Worm (Caenorhabditis elegans) whole organism, L1 larva: ENCODE results near the gene spp-11.

ENCODE experiments used
- C16A3.4 ChIP-seq: fragments of 150-350 bp; optimal IDR thresholded peaks from 2 replicates; lab custom pipeline; 2014; ENCODE audit warnings: missing biosample characterization, missing genetic modification characterization
- ama-1 ChIP-seq: fragments of 150-350 bp; optimal IDR thresholded peaks from 2 replicates; lab custom pipeline; 2014
- ceh-63 ChIP-seq: fragments of 200-800 bp; sonication (Bioruptor generic); optimal IDR thresholded peaks from 2 replicates; lab custom pipeline; 2018; ENCODE audit warnings: mild to moderate bottlenecking, missing genetic modification characterization, missing compliant biosample characterization
- ceh-8 ChIP-seq: fragments of 200-800 bp; sonication (Bioruptor generic); optimal IDR thresholded peaks from 2 replicates; lab custom pipeline; 2018; ENCODE audit warnings: mild to moderate bottlenecking, missing genetic modification characterization, moderate library complexity, missing compliant biosample characterization
- ceh-82 ChIP-seq, 3 experiments: fragments of 150-350 bp in 1 of 3; sonication (generic microtip) in 2 of 3; optimal IDR thresholded peaks; 2 replicates each; lab custom pipeline; 2014 to 2017; ENCODE audit warnings: missing biosample characterization in 3 of 3, missing genetic modification characterization in 3 of 3
- ces-1 ChIP-seq: fragments of 150-350 bp; optimal IDR thresholded peaks from 2 replicates; lab custom pipeline; 2014; ENCODE audit warnings: missing biosample characterization, missing genetic modification reagents, missing genetic modification characterization
- dpl-1 ChIP-seq, 3 experiments: fragments of 150-350 bp in 2 of 3; sonication (generic microtip) in 1 of 3; optimal IDR thresholded peaks; 2 replicates each; lab custom pipeline; 2014 to 2017; ENCODE audit warnings: missing biosample characterization in 3 of 3, missing genetic modification characterization in 3 of 3, missing genetic modification reagents in 3 of 3
- efl-1 ChIP-seq, 4 experiments: fragments of 150-350 bp; optimal IDR thresholded peaks in 3 of 4; peaks in 1 of 4; 1 replicate in 1 of 4; 2 replicates in 3 of 4; lab custom pipeline; 2014; ENCODE audit warnings: missing biosample characterization in 2 of 4, missing genetic modification characterization in 2 of 4, missing genetic modification reagents in 2 of 4
- egl-13 ChIP-seq: sonication (generic microtip); optimal IDR thresholded peaks from 2 replicates; lab custom pipeline; 2016; ENCODE audit warnings: missing genotype, missing genetic modification reagents, missing genetic modification characterization, missing compliant biosample characterization
- egl-27 ChIP-seq, 2 experiments: fragments of 150-350 bp in 1 of 2; sonication (generic microtip); optimal IDR thresholded peaks; 3 replicates each; lab custom pipeline; 2017 to 2018; ENCODE audit warnings: missing biosample characterization in 2 of 2, missing genetic modification characterization in 2 of 2, missing genetic modification reagents in 2 of 2
- ets-5 ChIP-seq: fragments of 200-800 bp; sonication (Bioruptor generic); IDR thresholded peaks from 2 replicates; pipeline ENCODE4 v1.3.6; 2022; ENCODE audit warnings: missing genetic modification characterization, missing compliant biosample characterization
- grh-1 ChIP-seq: fragments of 200-800 bp; sonication (Bioruptor generic); IDR thresholded peaks from 2 replicates; pipeline ENCODE4 v1.3.6; 2022; ENCODE audit warnings: missing genetic modification reagents, missing genetic modification characterization, missing compliant biosample characterization
- hlh-4 ChIP-seq: sonication (generic microtip); optimal IDR thresholded peaks from 2 replicates; lab custom pipeline; 2016; ENCODE audit warnings: mild to moderate bottlenecking, missing genetic modification characterization, missing compliant biosample characterization
- isw-1 ChIP-seq: fragments of 200-800 bp; sonication (Bioruptor generic); IDR thresholded peaks from 2 replicates; pipeline ENCODE4 v1.3.6; 2022; ENCODE audit warnings: missing genetic modification characterization, missing compliant biosample characterization
- jun-1 ChIP-seq: fragments of 150-350 bp; optimal IDR thresholded peaks from 2 replicates; lab custom pipeline; 2014; ENCODE audit warnings: missing biosample characterization, missing genetic modification reagents, missing genetic modification characterization
- lin-14 ChIP-seq: fragments of 200-800 bp; sonication (Bioruptor generic); optimal IDR thresholded peaks from 2 replicates; lab custom pipeline; 2018; ENCODE audit warnings: mild to moderate bottlenecking, missing genetic modification characterization, moderate library complexity, missing compliant biosample characterization
- lin-39 ChIP-seq: fragments of 150-350 bp; optimal IDR thresholded peaks from 2 replicates; lab custom pipeline; 2014; ENCODE audit warnings: missing biosample characterization, missing genetic modification reagents, missing genetic modification characterization
- lsy-2 ChIP-seq, 2 experiments: fragments of 150-350 bp; optimal IDR thresholded peaks; 2 replicates each; lab custom pipeline; 2014; ENCODE audit warnings: missing biosample characterization in 2 of 2, missing genetic modification characterization in 2 of 2
- nhr-11 ChIP-seq: fragments of 150-350 bp; optimal IDR thresholded peaks from 2 replicates; lab custom pipeline; 2014; ENCODE audit warnings: missing biosample characterization, missing genetic modification characterization
- nhr-20 ChIP-seq: sonication (generic microtip); optimal IDR thresholded peaks from 2 replicates; lab custom pipeline; 2016; ENCODE audit warnings: mild to moderate bottlenecking, missing genetic modification characterization, missing compliant biosample characterization
- nhr-237 ChIP-seq: fragments of 150-350 bp; optimal IDR thresholded peaks from 2 replicates; lab custom pipeline; 2014; ENCODE audit warnings: missing biosample characterization, missing genetic modification characterization
- nhr-47 ChIP-seq: sonication (generic microtip); optimal IDR thresholded peaks from 2 replicates; lab custom pipeline; 2016; ENCODE audit warnings: mild to moderate bottlenecking, missing genetic modification characterization, moderate library complexity, missing compliant biosample characterization
- nhr-76 ChIP-seq: sonication (generic microtip); optimal IDR thresholded peaks from 2 replicates; lab custom pipeline; 2017; ENCODE audit warnings: missing biosample characterization, missing genetic modification characterization
- nhr-77 ChIP-seq: fragments of 150-350 bp; optimal IDR thresholded peaks from 2 replicates; lab custom pipeline; 2014; ENCODE audit warnings: missing biosample characterization, missing genetic modification characterization
- nhr-90 ChIP-seq: sonication (generic microtip); optimal IDR thresholded peaks from 2 replicates; lab custom pipeline; 2016; ENCODE audit warnings: mild to moderate bottlenecking, missing genetic modification characterization, missing compliant biosample characterization; ENCODE audit not compliant: poor library complexity
- rnt-1 ChIP-seq: sonication (generic microtip); optimal IDR thresholded peaks from 2 replicates; lab custom pipeline; 2016; ENCODE audit warnings: mild to moderate bottlenecking, missing genetic modification characterization, moderate library complexity, missing compliant biosample characterization
- snu-23 ChIP-seq: sonication (generic microtip); optimal IDR thresholded peaks from 2 replicates; lab custom pipeline; 2016; ENCODE audit warnings: missing genetic modification characterization, missing compliant biosample characterization
- sptf-1 ChIP-seq: fragments of 150-350 bp; optimal IDR thresholded peaks from 2 replicates; lab custom pipeline; 2014; ENCODE audit warnings: missing biosample characterization, missing genetic modification characterization
- sup-37 ChIP-seq: fragments of 200-800 bp; sonication (Bioruptor generic); optimal IDR thresholded peaks from 2 replicates; lab custom pipeline; 2018; ENCODE audit warnings: mild to moderate bottlenecking, missing genetic modification characterization, missing compliant biosample characterization
- swsn-7 ChIP-seq: sonication (generic microtip); optimal IDR thresholded peaks from 2 replicates; lab custom pipeline; 2016; ENCODE audit warnings: missing genetic modification characterization, missing compliant biosample characterization
- tbx-2 ChIP-seq: sonication (generic microtip); optimal IDR thresholded peaks from 2 replicates; lab custom pipeline; 2016; ENCODE audit warnings: missing genetic modification characterization, missing compliant biosample characterization
- unc-30 ChIP-seq: sonication (generic microtip); optimal IDR thresholded peaks from 2 replicates; lab custom pipeline; 2017; ENCODE audit warnings: missing biosample characterization, missing genetic modification characterization
- unc-62 ChIP-seq: fragments of 150-350 bp; optimal IDR thresholded peaks from 2 replicates; lab custom pipeline; 2014; ENCODE audit warnings: missing biosample characterization, missing genetic modification reagents, missing genetic modification characterization
- xbp-1 ChIP-seq: sonication (generic microtip); optimal IDR thresholded peaks from 2 replicates; lab custom pipeline; 2016; ENCODE audit warnings: missing genetic modification characterization, missing compliant biosample characterization

spp-11 gene

DNA sequence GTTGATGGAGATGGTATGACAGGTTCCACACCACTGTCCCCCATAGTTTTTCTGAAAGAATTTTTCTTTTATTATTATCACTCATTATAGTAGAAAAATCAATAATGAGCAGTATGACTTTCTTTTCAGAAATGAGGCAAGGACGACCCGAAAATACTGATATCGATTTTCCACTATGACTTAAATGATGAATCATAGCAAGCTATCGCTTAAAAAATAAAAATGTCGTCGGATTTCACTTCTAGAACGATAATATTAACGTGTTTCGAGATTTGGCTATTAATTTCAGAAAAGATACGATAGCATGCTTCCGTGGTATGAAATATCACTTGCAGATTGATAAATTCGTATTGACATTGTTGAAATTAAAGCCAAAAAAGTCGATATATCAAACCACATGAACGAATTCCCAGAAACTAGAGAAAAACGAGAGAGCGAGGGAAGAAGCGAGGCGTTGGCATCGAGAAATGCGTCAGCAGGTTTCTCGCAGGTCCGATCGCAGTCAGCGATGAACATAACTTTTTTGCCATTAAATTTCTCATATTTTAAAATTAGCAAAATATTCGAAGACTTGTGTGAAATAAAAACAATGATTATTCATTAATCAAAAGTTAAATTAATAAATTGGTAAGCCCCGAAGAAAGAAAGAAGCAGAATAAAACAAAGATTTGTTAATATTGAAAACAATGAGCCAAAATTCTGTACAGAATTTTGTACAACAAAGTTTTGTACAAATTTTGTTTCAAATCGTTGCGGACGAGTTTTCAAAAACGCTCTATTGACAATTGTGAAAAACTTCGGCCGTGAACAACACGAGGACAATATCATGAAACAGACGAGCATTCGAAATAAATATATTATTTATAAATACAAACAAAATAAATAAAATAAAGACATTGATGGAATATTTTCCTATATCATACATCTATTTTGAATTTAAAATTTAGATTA, 51.5 kb downstream of the spp-11 start, which contains the start of gene C32D5.11 (continued):
- TF ChIP-seq dpl-1 (GFP tag; optimal IDR thresholded peaks at IDR 0.05; lab: Kevin White, UChicago) (peak; percentile 49 to 81 (median 78)), lsy-2 (tag; optimal IDR thresholded peaks at IDR 0.05; lab: Kevin White, UChicago) (peak; percentile 82 to 86), unc-62 (GFP tag; lab: Kevin White, UChicago) (no peak), nhr-11 (no peak), hlh-4 (no peak), ces-1 (GFP tag; lab: Kevin White, UChicago) (no peak), ceh-82 (tag; optimal IDR thresholded peaks at IDR 0.05; lab: Kevin White, UChicago) (peak; percentile 51 to 77 (median 70)), isw-1 (GFP tag; lab: Robert Waterston, UW) (peak; percentile 63), egl-27 (tag; optimal IDR thresholded peaks at IDR 0.05; lab: Kevin White, UChicago) (no peak), ama-1 (lab: Kevin White, UChicago) (no peak), lin-39 (tag; lab: Kevin White, UChicago) (peak; percentile 12), efl-1 (optimal IDR thresholded peaks at IDR 0.05; lab: Kevin White, UChicago) (peak; percentile 57 to 75), efl-1 (GFP tag; optimal IDR thresholded peaks at IDR 0.05 in 1 of 2; lab: Kevin White, UChicago) (peak; percentile 72 to 97), nhr-20 (tag; lab: Kevin White, UChicago) (peak; percentile 87), nhr-90 (tag; lab: Kevin White, UChicago) (peak; percentile 47), snu-23 (GFP tag; lab: Kevin White, UChicago) (peak; percentile 88), xbp-1 (peak; percentile 79), ets-5 (no peak), jun-1 (tag; lab: Kevin White, UChicago) (peak; percentile 48), unc-30 (tag; lab: Kevin White, UChicago) (no peak), grh-1 (GFP tag; lab: Robert Waterston, UW) (peak; percentile 32; the same call in 1 of the 2 replicates), ceh-8 (GFP tag; lab: Kevin White, UChicago) (no peak), ceh-63 (GFP tag; lab: Kevin White, UChicago) (no peak), nhr-77 (tag; lab: Kevin White, UChicago) (peak; percentile 72), egl-13 (tag; lab: Kevin White, UChicago) (peak; percentile 21), nhr-76 (no peak), tbx-2 (peak; percentile 73), rnt-1 (tag; lab: Kevin White, UChicago) (peak; percentile 86), swsn-7 (tag; lab: Kevin White, UChicago) (peak; percentile 83), nhr-237 (tag; lab: Kevin White, UChicago) (no peak), lin-14 (GFP tag; lab: Kevin White, UChicago) (peak; percentile 91), sptf-1 (tag; lab: Kevin White, UChicago) (no peak), C16A3.4 (peak; percentile 90), sup-37 (no peak), nhr-47 (peak; percentile 84)
